Fruit fly (Drosophila melanogaster) whole organism, embryonic: ENCODE measurements around the gene CG10300.

ENCODE experiments used
- CkIIα-i1 ChIP-seq: fragments of 200-800 bp; sonication (Bioruptor generic); IDR thresholded peaks from 2 replicates; pipeline ENCODE4 v1.3.6; 2022; ENCODE audit warnings: missing biosample characterization, missing genetic modification characterization
- Dbx ChIP-seq: fragments of 200-800 bp; sonication (Bioruptor generic); IDR thresholded peaks from 3 replicates; pipeline ENCODE4 v1.3.6; 2022; ENCODE audit warnings: missing biosample characterization, missing genetic modification characterization
- bbx ChIP-seq: fragments of 200-800 bp; sonication (Bioruptor generic); IDR thresholded peaks from 2 replicates; pipeline ENCODE4 v1.3.6; 2022; ENCODE audit warnings: missing biosample characterization, missing genetic modification characterization; ENCODE audit not compliant: partially characterized antibody
- dysf ChIP-seq: fragments of 200-800 bp; sonication (Bioruptor generic); IDR thresholded peaks from 3 replicates; pipeline ENCODE4 v1.3.6; 2022; ENCODE audit warnings: missing biosample characterization, missing genetic modification characterization
- mam ChIP-seq: fragments of 200-800 bp; sonication (Bioruptor generic); optimal IDR thresholded peaks from 3 replicates; lab custom pipeline; 2016; ENCODE audit warnings: missing biosample characterization, missing genetic modification characterization

DNA sequence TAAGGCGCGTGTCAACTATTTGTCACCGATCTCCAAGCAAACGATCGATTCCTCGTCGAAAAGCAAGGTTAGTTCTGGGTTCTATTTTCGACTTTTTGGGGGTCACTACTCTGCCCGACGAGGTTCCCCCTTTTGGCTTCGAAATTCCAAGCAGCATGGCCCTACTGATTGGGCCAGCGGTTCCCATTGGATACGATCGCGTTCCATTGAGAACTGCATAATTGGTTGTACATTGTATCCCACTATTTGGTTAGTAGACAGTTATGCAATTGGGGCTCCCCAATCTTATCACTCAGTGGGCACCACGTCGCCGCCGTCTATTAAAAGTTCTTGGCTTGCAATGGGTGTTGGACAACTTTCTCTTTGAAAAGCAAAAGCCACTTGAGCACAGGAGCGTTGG is 22.4 kb downstream of the CG10300 start:
- TF ChIP-seq bbx (no peak), mam (GFP tag; lab: Kevin White, UChicago) (no peak), Dbx (GFP tag; lab: Robert Waterston, UW) (no peak), CkIIα-i1 (GFP tag; lab: Robert Waterston, UW) (no peak), dysf (GFP tag; lab: Robert Waterston, UW) (no peak)
